Worm (Caenorhabditis elegans) whole organism, late embryonic: ENCODE data around the gene pdi-2.

Experiments
- ceh-24 ChIP-seq: sonication (generic microtip); optimal IDR thresholded peaks from 2 replicates; lab custom pipeline; 2016; ENCODE audit warnings: mild to moderate bottlenecking, missing genetic modification characterization, missing compliant biosample characterization
- ceh-45 ChIP-seq: fragments of 200-800 bp; sonication (Bioruptor generic); IDR thresholded peaks from 2 replicates; pipeline ENCODE4 v1.3.6; 2022; ENCODE audit warnings: missing genetic modification reagents, missing genetic modification characterization, missing compliant biosample characterization
- fkh-10 ChIP-seq: fragments of 150-350 bp; optimal IDR thresholded peaks from 2 replicates; lab custom pipeline; 2014; ENCODE audit warnings: missing biosample characterization, missing genetic modification reagents, missing genetic modification characterization
- hlh-30 ChIP-seq: sonication (generic microtip); optimal IDR thresholded peaks from 2 replicates; lab custom pipeline; 2017; ENCODE audit warnings: antibody characterized with exemption, missing genetic modification characterization, missing compliant biosample characterization; ENCODE audit not compliant: insufficient read depth
- hlh-6 ChIP-seq: sonication (generic microtip); optimal IDR thresholded peaks from 2 replicates; lab custom pipeline; 2016; ENCODE audit warnings: missing genotype, missing genetic modification characterization, missing compliant biosample characterization
- hlh-8 ChIP-seq: sonication (generic microtip); optimal IDR thresholded peaks from 2 replicates; lab custom pipeline; 2016; ENCODE audit warnings: missing genotype, missing genetic modification characterization, missing compliant biosample characterization
- madf-2 ChIP-seq: sonication (generic microtip); optimal IDR thresholded peaks from 2 replicates; lab custom pipeline; 2017; ENCODE audit warnings: missing genetic modification characterization, missing compliant biosample characterization
- mec-3 ChIP-seq: sonication (generic microtip); optimal IDR thresholded peaks from 2 replicates; lab custom pipeline; 2016; ENCODE audit warnings: borderline replicate concordance, missing genetic modification characterization, missing compliant biosample characterization
- nhr-11 ChIP-seq: fragments of 150-350 bp; optimal IDR thresholded peaks from 2 replicates; lab custom pipeline; 2014; ENCODE audit warnings: missing biosample characterization, missing genetic modification characterization
- pha-4 ChIP-seq: fragments of 150-350 bp; optimal IDR thresholded peaks from 2 replicates; lab custom pipeline; 2018; ENCODE audit warnings: missing biosample characterization, missing genetic modification reagents, missing genetic modification characterization
- sdc-2 ChIP-seq: sonication (generic microtip); optimal IDR thresholded peaks from 2 replicates; lab custom pipeline; 2016; ENCODE audit warnings: missing genotype, missing genetic modification characterization, missing compliant biosample characterization

ce11 chrX:4516758-4517157 lies 7.2 kb upstream of the pdi-2 start:
- TF ChIP-seq ceh-45 (GFP tag; lab: Robert Waterston, UW) = no peak
- TF ChIP-seq madf-2 (tag; lab: Kevin White, UChicago) = no peak
- no peak for TF ChIP-seq hlh-6 (tag; lab: Kevin White, UChicago)
- TF ChIP-seq ceh-24 = no peak
- no peak for TF ChIP-seq hlh-8 (tag; lab: Kevin White, UChicago)
- TF ChIP-seq nhr-11 (tag; lab: Kevin White, UChicago) = no peak
- no peak for TF ChIP-seq mec-3 (tag; lab: Kevin White, UChicago)
- TF ChIP-seq fkh-10 = no peak
- TF ChIP-seq hlh-30 = no peak
- no peak for TF ChIP-seq sdc-2 (tag; lab: Kevin White, UChicago)
- no peak for TF ChIP-seq pha-4 (tag; lab: Kevin White, UChicago)
